Fruit fly (Drosophila melanogaster): ENCODE results near the gene p38c.

Gene p38c

dm6 chr3R:24151924-24152809 is 2.2 kb upstream of the p38c start, which contains the start of the genes p38a and CG6178 (continued):
- TF ChIP-seq CG9609 (GFP tag; optimal IDR thresholded peaks at IDR 0.05) (peak; percentile 64), Gug (GFP tag; IDR thresholded peaks at IDR 0.05) (peak; percentile 95), CG8359 (GFP tag; optimal IDR thresholded peaks at IDR 0.05; ENCODE audit: borderline replicate concordance) (peak; percentile 87), onecut (GFP tag; IDR thresholded peaks at IDR 0.05) (peak; percentile 81), CG30020 (tag; optimal IDR thresholded peaks at IDR 0.05) (peak; percentile 88), Taf1 (GFP tag; IDR thresholded peaks at IDR 0.05) (peak; percentile 88), CG9876 (GFP tag; optimal IDR thresholded peaks at IDR 0.05) (peak; percentile 13), CG5245 (GFP tag; optimal IDR thresholded peaks at IDR 0.05) (peak; percentile 82), ro (GFP tag; IDR thresholded peaks at IDR 0.05) (peak; percentile 92), h (optimal IDR thresholded peaks at IDR 0.05) (no peak), dysf (GFP tag; IDR thresholded peaks at IDR 0.05) (peak; percentile 98), CG17802 (tag; optimal IDR thresholded peaks at IDR 0.05) (peak; percentile 76), Dip3 (GFP tag; optimal IDR thresholded peaks at IDR 0.05) (peak; percentile 76), CG13424 (tag; optimal IDR thresholded peaks at IDR 0.05) (peak; percentile 99), HmgD (GFP tag; optimal IDR thresholded peaks at IDR 0.05) (no peak), CG2875 (GFP tag; optimal IDR thresholded peaks at IDR 0.05) (peak; percentile 89), Ets97D (GFP tag; optimal IDR thresholded peaks at IDR 0.05) (peak; percentile 50), CG8388 (GFP tag; optimal IDR thresholded peaks at IDR 0.05) (peak; percentile 97), cg (GFP tag; optimal IDR thresholded peaks at IDR 0.05) (no peak), kay (GFP tag; optimal IDR thresholded peaks at IDR 0.05) (peak; percentile 92), CoRest (tag; optimal IDR thresholded peaks at IDR 0.05) (peak; percentile 99), zfh1 (GFP tag; IDR thresholded peaks at IDR 0.05) (peak; percentile 93), tna (GFP tag; IDR thresholded peaks at IDR 0.05; ENCODE audit: partially characterized antibody) (no peak), Camta (GFP tag; optimal IDR thresholded peaks at IDR 0.05) (peak; percentile 33), Spps (tag; optimal IDR thresholded peaks at IDR 0.05) (peak; percentile 92), Six4 (GFP tag; optimal IDR thresholded peaks at IDR 0.05) (peak; percentile 84), CG2116 (GFP tag; optimal IDR thresholded peaks at IDR 0.05) (peak; percentile 79), CG1647 (GFP tag; optimal IDR thresholded peaks at IDR 0.05) (peak; percentile 24), Lim3 (GFP tag; IDR thresholded peaks at IDR 0.05) (peak; percentile 94), vfl (GFP tag; optimal IDR thresholded peaks at IDR 0.05) (peak; percentile 62), CG7556 (GFP tag; optimal IDR thresholded peaks at IDR 0.05) (peak; percentile 97), CG7357 (GFP tag; IDR thresholded peaks at IDR 0.05) (peak; percentile 94), tap (tag; optimal IDR thresholded peaks at IDR 0.05) (peak; percentile 96), CG11093 (GFP tag; IDR thresholded peaks at IDR 0.05) (peak; percentile 94), chm (GFP tag; IDR thresholded peaks at IDR 0.05) (peak; percentile 65; the same call in 1 of the 2 replicates), CG2712 (tag; optimal IDR thresholded peaks at IDR 0.05) (peak; percentile 99), CG15269 (tag; optimal IDR thresholded peaks at IDR 0.05) (peak; percentile 99), Awh (GFP tag; IDR thresholded peaks at IDR 0.05) (peak; percentile 96), sug (tag; optimal IDR thresholded peaks at IDR 0.05) (peak; percentile 95), CG32772 (GFP tag; IDR thresholded peaks at IDR 0.05) (peak; percentile 97), CG34422 (GFP tag; IDR thresholded peaks at IDR 0.05) (peak; percentile 96), exex (tag; optimal IDR thresholded peaks at IDR 0.05) (peak; percentile 89), Ravus (GFP tag; IDR thresholded peaks at IDR 0.05) (peak; percentile 92), tin (GFP tag; optimal IDR thresholded peaks at IDR 0.05) (peak; percentile 92), HLH3B (GFP tag; IDR thresholded peaks at IDR 0.05) (peak; percentile 97), az2 (GFP tag; optimal IDR thresholded peaks at IDR 0.05) (peak; percentile 93), CG11695 (GFP tag; IDR thresholded peaks at IDR 0.05) (peak; percentile 98), CG3838 (GFP tag; optimal IDR thresholded peaks at IDR 0.05) (peak; percentile 71), shn (GFP tag; optimal IDR thresholded peaks at IDR 0.05) (peak; percentile 68), HLHmδ (GFP tag; optimal IDR thresholded peaks at IDR 0.05) (no peak)

Data from whole organism, embryonic.